Worm (Caenorhabditis elegans) whole organism, L2 larva: ENCODE results near the gene nlp-43.

Experiments
- C34F6.9 ChIP-seq: fragments of 150-350 bp; optimal IDR thresholded peaks from 2 replicates; lab custom pipeline; 2014; ENCODE audit warnings: missing biosample characterization, missing genetic modification characterization
- F13H6.1 ChIP-seq: sonication (generic microtip); optimal IDR thresholded peaks from 2 replicates; lab custom pipeline; 2016; ENCODE audit warnings: missing genetic modification characterization, missing compliant biosample characterization
- Y55F3AM.14 ChIP-seq: fragments of 200-800 bp; sonication (Bioruptor generic); optimal IDR thresholded peaks from 2 replicates; lab custom pipeline; 2018; ENCODE audit warnings: mild to moderate bottlenecking, missing genetic modification characterization, missing compliant biosample characterization
- ZK546.5 ChIP-seq: sonication (generic microtip); optimal IDR thresholded peaks from 2 replicates; lab custom pipeline; 2017; ENCODE audit warnings: missing biosample characterization, missing genetic modification characterization
- ama-1 ChIP-seq: fragments of 150-350 bp; optimal IDR thresholded peaks from 2 replicates; lab custom pipeline; 2018; ENCODE audit warnings: inconsistent platforms
- blmp-1 ChIP-seq: sonication (generic microtip); optimal IDR thresholded peaks from 2 replicates; lab custom pipeline; 2017; ENCODE audit warnings: missing genetic modification characterization, mild to moderate bottlenecking, missing compliant biosample characterization, antibody characterized with exemption, moderate library complexity; ENCODE audit not compliant: insufficient read depth
- ceh-16 ChIP-seq: fragments of 150-350 bp; optimal IDR thresholded peaks from 2 replicates; lab custom pipeline; 2014; ENCODE audit warnings: missing biosample characterization, missing genetic modification characterization
- crh-2 ChIP-seq: sonication (generic microtip); optimal IDR thresholded peaks from 2 replicates; lab custom pipeline; 2017; ENCODE audit warnings: missing biosample characterization, missing genetic modification characterization
- dmd-4 ChIP-seq: sonication (generic microtip); optimal IDR thresholded peaks from 2 replicates; lab custom pipeline; 2017; ENCODE audit warnings: missing biosample characterization, missing genetic modification characterization
- egl-27 ChIP-seq: sonication (generic microtip); optimal IDR thresholded peaks from 3 replicates; lab custom pipeline; 2017; ENCODE audit warnings: missing biosample characterization, missing genetic modification reagents, missing genetic modification characterization
- elt-1 ChIP-seq: fragments of 150-350 bp; optimal IDR thresholded peaks from 2 replicates; lab custom pipeline; 2014; ENCODE audit warnings: missing biosample characterization, missing genetic modification characterization
- elt-3 ChIP-seq: sonication (generic microtip); optimal IDR thresholded peaks from 2 replicates; lab custom pipeline; 2017; ENCODE audit warnings: missing biosample characterization, missing genetic modification characterization
- fos-1 ChIP-seq: fragments of 150-350 bp; optimal IDR thresholded peaks from 2 replicates; lab custom pipeline; 2014; ENCODE audit warnings: missing biosample characterization, missing genetic modification characterization
- gmeb-1 ChIP-seq: fragments of 150-350 bp; optimal IDR thresholded peaks from 2 replicates; lab custom pipeline; 2014; ENCODE audit warnings: missing biosample characterization, missing genetic modification characterization
- lin-11 ChIP-seq: fragments of 150-350 bp; sonication (generic microtip); optimal IDR thresholded peaks from 2 replicates; lab custom pipeline; 2014; ENCODE audit warnings: missing biosample characterization, missing genetic modification characterization, inconsistent platforms, mixed read lengths
- lin-13 ChIP-seq: fragments of 150-350 bp; optimal IDR thresholded peaks from 2 replicates; lab custom pipeline; 2014; ENCODE audit warnings: missing biosample characterization, missing genetic modification reagents, missing genetic modification characterization
- lsy-2 ChIP-seq, 2 experiments: fragments of 150-350 bp in 1 of 2; sonication (generic microtip) in 1 of 2; optimal IDR thresholded peaks; 2 replicates each; lab custom pipeline; 2014 to 2017; ENCODE audit warnings: missing biosample characterization in 2 of 2, missing genetic modification characterization in 2 of 2
- mdl-1 ChIP-seq, 2 experiments: fragments of 150-350 bp in 1 of 2; sonication (generic microtip) in 1 of 2; optimal IDR thresholded peaks; 2 replicates each; lab custom pipeline; 2017; ENCODE audit warnings: missing biosample characterization in 2 of 2, missing genetic modification characterization in 2 of 2
- nhr-10 ChIP-seq: sonication (generic microtip); optimal IDR thresholded peaks from 2 replicates; lab custom pipeline; 2017; ENCODE audit warnings: missing biosample characterization, missing genetic modification characterization
- nhr-129 ChIP-seq: fragments of 150-350 bp; optimal IDR thresholded peaks from 2 replicates; lab custom pipeline; 2014; ENCODE audit warnings: missing biosample characterization, missing genetic modification characterization
- nhr-23 ChIP-seq: fragments of 150-350 bp; optimal IDR thresholded peaks from 2 replicates; lab custom pipeline; 2014; ENCODE audit warnings: missing biosample characterization, missing genetic modification reagents, missing genetic modification characterization
- nhr-237 ChIP-seq: fragments of 150-350 bp; optimal IDR thresholded peaks from 2 replicates; lab custom pipeline; 2014; ENCODE audit warnings: missing biosample characterization, missing genetic modification characterization
- nhr-25 ChIP-seq: fragments of 150-350 bp; sonication (generic microtip); optimal IDR thresholded peaks from 3 replicates; lab custom pipeline; 2014; ENCODE audit warnings: missing biosample characterization, missing genetic modification characterization
- nhr-6 ChIP-seq: fragments of 150-350 bp; optimal IDR thresholded peaks from 2 replicates; lab custom pipeline; 2014; ENCODE audit warnings: missing biosample characterization, missing genetic modification characterization
- peb-1 ChIP-seq: fragments of 150-350 bp; optimal IDR thresholded peaks from 2 replicates; lab custom pipeline; 2014; ENCODE audit warnings: missing biosample characterization, missing genetic modification characterization
- sem-4 ChIP-seq: fragments of 150-350 bp; optimal IDR thresholded peaks from 2 replicates; lab custom pipeline; 2014; ENCODE audit warnings: missing biosample characterization, missing genetic modification reagents, missing genetic modification characterization
- skn-1 ChIP-seq: sonication (generic microtip); optimal IDR thresholded peaks from 2 replicates; lab custom pipeline; 2017; ENCODE audit warnings: missing biosample characterization, missing genetic modification characterization
- sma-3 ChIP-seq: sonication (generic microtip); optimal IDR thresholded peaks from 2 replicates; lab custom pipeline; 2016; ENCODE audit warnings: missing genetic modification reagents, missing genetic modification characterization, missing compliant biosample characterization
- sma-9 ChIP-seq, 2 experiments: fragments of 150-350 bp in 1 of 2; sonication (generic microtip) in 1 of 2; optimal IDR thresholded peaks; 2 replicates each; lab custom pipeline; 2014 to 2016; ENCODE audit warnings: missing genetic modification characterization in 2 of 2, mild to moderate bottlenecking in 1 of 2, missing biosample characterization in 1 of 2, missing compliant biosample characterization in 1 of 2, missing genetic modification reagents in 1 of 2, moderate library complexity in 1 of 2
- unc-55 ChIP-seq: fragments of 150-350 bp; sonication (generic microtip); optimal IDR thresholded peaks from 3 replicates; lab custom pipeline; 2014; ENCODE audit warnings: missing biosample characterization, missing genetic modification reagents, missing genetic modification characterization
- ztf-1 ChIP-seq: fragments of 200-800 bp; sonication (Bioruptor generic); conservative IDR thresholded peaks from 2 replicates; pipeline ENCODE4 v1.3.6; 2022; ENCODE audit warnings: missing genetic modification characterization, missing compliant biosample characterization
- ztf-4 ChIP-seq: fragments of 150-350 bp; optimal IDR thresholded peaks from 2 replicates; lab custom pipeline; 2014; ENCODE audit warnings: missing biosample characterization, missing genetic modification characterization

Gene nlp-43

ce11 chrIII:5071509-5071908 is 29.3 kb downstream of the nlp-43 start, which contains the start of gene C45G9.12:
Gene C45G9.12 (minus strand): TSS chrIII:5071609.
- TF ChIP-seq nhr-6 (tag; lab: Kevin White, UChicago) (no peak), ztf-1 (GFP tag; lab: Robert Waterston, UW) (no peak), skn-1 (no peak), nhr-129 (tag; lab: Kevin White, UChicago) (no peak), sma-3 (GFP tag; lab: Kevin White, UChicago) (no peak), elt-1 (tag; lab: Kevin White, UChicago) (no peak), sem-4 (tag; lab: Kevin White, UChicago) (no peak), peb-1 (tag; lab: Kevin White, UChicago) (no peak), ceh-16 (tag; lab: Kevin White, UChicago) (no peak), mdl-1 (tag; optimal IDR thresholded peaks at IDR 0.05; lab: Kevin White, UChicago) (no peak), nhr-237 (tag; lab: Kevin White, UChicago) (no peak), Y55F3AM.14 (GFP tag; lab: Kevin White, UChicago) (no peak), lin-13 (GFP tag; lab: Kevin White, UChicago) (no peak), lin-11 (no peak)

DNA sequence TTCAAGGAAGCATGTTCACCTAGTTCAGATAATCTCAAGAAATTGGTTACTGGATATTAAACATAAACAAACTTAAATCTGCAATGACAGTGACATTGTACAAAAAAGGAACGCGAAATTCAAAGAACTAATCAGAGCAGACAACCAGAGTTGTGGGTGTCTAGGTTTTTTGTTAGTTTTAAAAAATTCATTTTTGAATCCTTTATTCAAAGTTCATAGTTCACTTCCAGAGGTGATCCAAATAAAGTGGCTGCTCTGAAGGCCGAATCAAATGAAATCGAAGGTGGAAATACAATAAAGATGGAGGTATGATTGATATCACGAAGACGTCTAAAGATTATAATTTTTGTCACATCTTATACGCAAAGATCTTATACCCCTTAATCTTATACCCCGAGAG is 32.2 kb downstream of the nlp-43 start, which contains the start of gene ttbk-6:
ttbk-6 (plus strand) TSS at position 301 of the 400 bp plus-strand sequence.
- TF ChIP-seq nhr-237 (tag; lab: Kevin White, UChicago): no peak
- no peak for TF ChIP-seq mdl-1 (tag; optimal IDR thresholded peaks at IDR 0.05; lab: Kevin White, UChicago)
- no peak for TF ChIP-seq ztf-4
- no peak for TF ChIP-seq ama-1
- TF ChIP-seq dmd-4 (tag; lab: Kevin White, UChicago): no peak
- no peak for TF ChIP-seq lin-13 (GFP tag; lab: Kevin White, UChicago)
- no peak for TF ChIP-seq lin-11
- TF ChIP-seq crh-2 (tag; lab: Kevin White, UChicago): no peak
- TF ChIP-seq nhr-23 (tag; lab: Kevin White, UChicago): no peak
- TF ChIP-seq C34F6.9 (tag; lab: Kevin White, UChicago): no peak
- no peak for TF ChIP-seq blmp-1 (tag; lab: Kevin White, UChicago)
- TF ChIP-seq ZK546.5: no peak
- TF ChIP-seq F13H6.1 (tag; lab: Kevin White, UChicago): no peak
- TF ChIP-seq gmeb-1: no peak
- TF ChIP-seq egl-27 (tag; lab: Kevin White, UChicago): no peak
- TF ChIP-seq ceh-16 (tag; lab: Kevin White, UChicago): no peak
- no peak for TF ChIP-seq lsy-2 (tag; optimal IDR thresholded peaks at IDR 0.05; lab: Kevin White, UChicago)
- no peak for TF ChIP-seq nhr-25 (tag; lab: Kevin White, UChicago)
- TF ChIP-seq, all 48 proteins: peak for 0

DNA sequence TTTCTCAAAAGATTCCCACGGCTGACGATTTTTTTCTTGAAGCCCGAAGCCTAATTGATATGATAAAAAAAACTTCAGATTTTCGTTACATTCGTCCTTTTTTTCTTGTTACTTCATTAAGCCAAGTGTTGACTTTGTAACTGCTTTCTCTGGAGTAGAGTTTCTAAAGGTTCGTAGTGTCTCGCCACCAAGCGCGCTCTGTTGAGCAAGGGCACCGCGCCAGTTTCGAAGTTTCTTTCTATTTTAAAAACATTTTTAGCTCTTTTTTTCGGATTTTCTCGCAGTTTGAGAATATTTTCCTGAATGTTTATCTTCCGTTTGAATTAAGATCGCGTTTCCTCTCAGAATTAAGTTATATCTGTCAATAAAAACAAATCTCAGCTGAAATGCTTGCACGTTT is 34.4 kb downstream of the nlp-43 start:
- TF ChIP-seq unc-55 (GFP tag; lab: Kevin White, UChicago) (peak; percentile 59), sem-4 (tag; lab: Kevin White, UChicago) (no peak), skn-1 (no peak), fos-1 (tag; lab: Kevin White, UChicago) (no peak), peb-1 (tag; lab: Kevin White, UChicago) (no peak), ZK546.5 (no peak), egl-27 (tag; lab: Kevin White, UChicago) (no peak)
- TF ChIP-seq, all 48 proteins: peak for 1

DNA sequence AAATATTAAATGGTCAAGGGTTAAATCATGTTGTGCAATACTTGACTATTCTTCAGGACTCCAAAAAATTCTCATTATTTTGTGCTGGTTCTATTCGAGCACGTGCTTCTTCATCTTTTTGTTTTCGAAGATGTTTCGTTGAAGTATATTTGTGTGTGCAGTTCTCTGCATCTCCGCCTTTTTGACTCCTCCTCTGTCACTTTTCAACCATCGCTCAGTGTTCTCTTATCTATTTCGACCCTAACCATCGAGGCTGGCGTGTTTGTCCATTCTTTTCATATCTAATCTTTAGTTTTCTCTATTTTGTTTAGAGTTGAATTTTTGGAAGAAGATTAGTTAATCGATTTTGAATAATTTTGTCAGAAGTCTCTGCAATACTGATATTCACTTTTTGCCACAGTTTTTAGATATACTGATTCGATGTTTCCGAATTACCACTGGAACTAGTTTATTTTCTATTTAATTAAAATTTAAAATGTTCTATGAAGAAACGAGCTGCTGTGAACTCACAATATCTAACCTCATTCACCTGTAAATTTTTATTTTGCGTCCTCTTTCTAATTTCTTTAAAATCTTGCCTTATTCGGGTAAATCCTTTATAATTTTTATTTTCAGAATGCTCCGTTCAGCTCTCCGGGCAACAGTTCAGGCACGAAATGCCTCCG is 35.1 kb downstream of the nlp-43 start, which contains the start of gene alh-1:
alh-1 (plus strand) TSS at position 615 of the 665 bp plus-strand sequence.
- TF ChIP-seq lsy-2 (tag; optimal IDR thresholded peaks at IDR 0.05; lab: Kevin White, UChicago) (peak in 1 of 2 experiments; percentile 32), nhr-237 (tag; lab: Kevin White, UChicago) (no peak), gmeb-1 (peak; percentile 1), C34F6.9 (tag; lab: Kevin White, UChicago) (no peak), nhr-129 (tag; lab: Kevin White, UChicago) (peak; percentile 43), sma-9 (GFP tag; optimal IDR thresholded peaks at IDR 0.05; lab: Kevin White, UChicago) (peak; percentile 67), sma-9 (tag; optimal IDR thresholded peaks at IDR 0.05; lab: Kevin White, UChicago) (no peak), elt-3 (no peak), nhr-10 (tag; lab: Kevin White, UChicago) (no peak), skn-1 (no peak), F13H6.1 (tag; lab: Kevin White, UChicago) (peak; percentile 36), fos-1 (tag; lab: Kevin White, UChicago) (peak; percentile 69)
- TF ChIP-seq, all 48 proteins: peak for 6
